Fruit fly (Drosophila melanogaster) whole organism, prepupa: ENCODE measurements around the gene slmo.
A peak's percentile ranks its signal among the peaks of the same experiment; 100 is the strongest.

Experiments used
- CG10669 ChIP-seq: fragments of 200-800 bp; sonication (Bioruptor generic); optimal IDR thresholded peaks from 3 replicates; lab custom pipeline; 2018; ENCODE audit warnings: missing biosample characterization, mild to moderate bottlenecking, missing genetic modification characterization, moderate library complexity
- CG11294 ChIP-seq: fragments of 200-800 bp; sonication (Bioruptor generic); IDR thresholded peaks from 2 replicates; pipeline ENCODE4 v1.3.6; 2022; ENCODE audit warnings: missing biosample characterization, missing genetic modification characterization
- CG6163 ChIP-seq: fragments of 200-800 bp; sonication (Bioruptor generic); IDR thresholded peaks from 3 replicates; pipeline ENCODE4 v1.3.6; 2022; ENCODE audit warnings: missing biosample characterization, missing genetic modification characterization
- CG6808 ChIP-seq: fragments of 200-800 bp; sonication (Bioruptor generic); optimal IDR thresholded peaks from 3 replicates; lab custom pipeline; 2017; ENCODE audit warnings: missing biosample characterization, missing genetic modification characterization, mild to moderate bottlenecking, moderate library complexity, missing genetic modification reagents
- CG7368 ChIP-seq: fragments of 200-800 bp; sonication (Bioruptor generic); optimal IDR thresholded peaks from 3 replicates; lab custom pipeline; 2016; ENCODE audit warnings: missing biosample characterization, missing genetic modification characterization
- Eip75B ChIP-seq: fragments of 200-800 bp; sonication (Bioruptor generic); optimal IDR thresholded peaks from 3 replicates; lab custom pipeline; 2016; ENCODE audit warnings: missing biosample characterization, missing genetic modification characterization
- Eip93F ChIP-seq: fragments of 200-800 bp; sonication (Bioruptor generic); optimal IDR thresholded peaks from 2 replicates; lab custom pipeline; 2016; ENCODE audit warnings: missing biosample characterization, mild to moderate bottlenecking, missing genetic modification characterization
- Hr39 ChIP-seq: fragments of 200-800 bp; sonication (Bioruptor generic); optimal IDR thresholded peaks from 2 replicates; lab custom pipeline; 2016; ENCODE audit warnings: missing biosample characterization, missing genetic modification characterization
- OdsH ChIP-seq: fragments of 200-800 bp; sonication (Bioruptor generic); optimal IDR thresholded peaks from 3 replicates; lab custom pipeline; 2016; ENCODE audit warnings: missing biosample characterization, missing genetic modification characterization
- Sox102F ChIP-seq: fragments of 200-800 bp; sonication (Bioruptor generic); optimal IDR thresholded peaks from 2 replicates; lab custom pipeline; 2016; ENCODE audit warnings: missing biosample characterization, mild to moderate bottlenecking, missing genetic modification characterization
- cyc ChIP-seq: fragments of 200-800 bp; sonication (Bioruptor generic); optimal IDR thresholded peaks from 3 replicates; lab custom pipeline; 2016; ENCODE audit warnings: missing biosample characterization, missing genetic modification characterization
- dac ChIP-seq: fragments of 200-800 bp; sonication (Bioruptor generic); optimal IDR thresholded peaks from 2 replicates; lab custom pipeline; 2017; ENCODE audit warnings: missing biosample characterization, mild to moderate bottlenecking, missing genetic modification characterization
- fd59A ChIP-seq: fragments of 200-800 bp; sonication (Bioruptor generic); optimal IDR thresholded peaks from 2 replicates; lab custom pipeline; 2017; ENCODE audit warnings: missing biosample characterization, mild to moderate bottlenecking, missing genetic modification characterization, missing genetic modification reagents

DNA sequence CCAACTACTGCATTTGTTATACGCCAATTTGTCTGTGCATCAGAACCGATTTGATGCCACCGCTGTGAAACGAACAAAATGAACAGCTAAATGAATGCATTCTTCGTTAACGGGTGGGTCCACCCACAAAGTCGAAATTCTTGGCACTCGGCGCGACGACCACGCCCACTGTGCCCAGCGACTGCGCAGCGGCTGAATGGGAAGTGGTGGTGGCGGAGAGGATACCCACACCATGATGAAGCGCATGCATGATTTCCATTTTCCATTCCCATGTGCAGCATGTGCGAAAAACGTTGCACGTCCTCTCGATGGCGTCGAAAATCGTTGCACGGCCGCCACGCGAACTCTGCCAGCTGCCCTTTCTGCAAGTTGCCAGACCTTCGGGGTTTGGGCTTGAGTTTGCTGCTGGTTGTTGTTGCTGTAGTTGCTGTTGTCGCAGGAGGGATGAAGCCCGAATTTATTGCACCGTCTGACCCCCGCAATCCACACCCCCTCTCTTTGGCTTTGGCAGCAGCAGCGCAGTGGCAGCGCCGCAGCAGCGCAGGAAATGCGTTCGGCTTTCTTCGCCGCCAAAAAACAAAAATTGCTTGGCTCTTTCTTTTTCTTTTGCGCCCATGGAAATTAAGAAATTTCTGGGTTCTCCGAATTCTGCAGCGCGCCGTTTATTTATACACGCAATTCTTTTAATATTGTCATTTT, 32.8 kb upstream of the slmo start:
- TF ChIP-seq Eip75B (GFP tag; lab: Kevin White, UChicago): no peak
- TF ChIP-seq Sox102F (GFP tag; lab: Kevin White, UChicago): no peak
- no peak for TF ChIP-seq dac (GFP tag; lab: Kevin White, UChicago)
- TF ChIP-seq Eip93F (GFP tag; lab: Kevin White, UChicago): peak; percentile 73
- TF ChIP-seq CG7368 (GFP tag; lab: Kevin White, UChicago): no peak
- no peak for TF ChIP-seq CG6808
- TF ChIP-seq CG6163: peak; percentile 29; the same call in 1 of the 3 replicates
- no peak for TF ChIP-seq fd59A (GFP tag; lab: Kevin White, UChicago)
- TF ChIP-seq CG11294 (GFP tag; lab: Robert Waterston, UW): no peak
- no peak for TF ChIP-seq OdsH (GFP tag; lab: Kevin White, UChicago)
- peak; percentile 4 for TF ChIP-seq Hr39 (GFP tag; lab: Kevin White, UChicago)
- no peak for TF ChIP-seq cyc
- no peak for TF ChIP-seq CG10669 (GFP tag; lab: Kevin White, UChicago)
